Worm (Caenorhabditis elegans): ENCODE data around the gene bre-2.

The bre-2 gene

DNA sequence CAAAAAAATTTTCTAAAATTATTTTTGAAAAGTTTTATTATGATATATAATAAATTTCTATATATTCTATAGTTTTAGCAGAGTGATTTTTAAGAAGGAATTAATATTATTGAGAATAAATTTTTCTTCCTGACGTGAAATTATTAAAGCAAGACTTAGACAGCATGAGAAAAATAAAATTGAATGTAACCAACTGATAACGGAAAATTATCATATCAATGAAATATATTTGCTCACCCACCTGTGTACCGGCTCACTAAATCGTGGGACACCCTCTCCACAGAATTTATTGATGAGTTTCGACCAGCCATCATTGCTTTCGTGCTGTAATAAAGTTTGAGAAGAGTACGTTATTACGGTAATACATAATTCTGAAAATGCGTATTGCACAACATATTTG lies at the start of gene bre-2:
Gene bre-2 (minus strand): TSS at position 326 of the 400 bp plus-strand sequence.
- TF ChIP-seq hmg-11 (tag; optimal IDR thresholded peaks at IDR 0.05), result no peak
- TF ChIP-seq lin-39 (tag; optimal IDR thresholded peaks at IDR 0.05), result no peak
- TF ChIP-seq elt-3 (tag; optimal IDR thresholded peaks at IDR 0.05), result no peak
- TF ChIP-seq nhr-43 (tag; optimal IDR thresholded peaks at IDR 0.05; ENCODE audit: poor library complexity, severe bottlenecking), result no peak
- TF ChIP-seq pha-4 (tag; optimal IDR thresholded peaks at IDR 0.05), result peak; percentile 25
- TF ChIP-seq lsy-12 (tag; optimal IDR thresholded peaks at IDR 0.05), result no peak
- no peak for TF ChIP-seq fkh-10 (GFP tag; optimal IDR thresholded peaks at IDR 0.05)
- TF ChIP-seq ztf-11 (tag; optimal IDR thresholded peaks at IDR 0.05), result no peak
- TF ChIP-seq ceh-9 (tag; optimal IDR thresholded peaks at IDR 0.05), result no peak
- no peak for TF ChIP-seq unc-62 (GFP tag; optimal IDR thresholded peaks at IDR 0.05)
- TF ChIP-seq daf-12 (tag; optimal IDR thresholded peaks at IDR 0.05), result no peak
- TF ChIP-seq mml-1 (tag; optimal IDR thresholded peaks at IDR 0.05), result no peak
- TF ChIP-seq elt-2 (tag; optimal IDR thresholded peaks at IDR 0.05), result peak; percentile 58

DNA sequence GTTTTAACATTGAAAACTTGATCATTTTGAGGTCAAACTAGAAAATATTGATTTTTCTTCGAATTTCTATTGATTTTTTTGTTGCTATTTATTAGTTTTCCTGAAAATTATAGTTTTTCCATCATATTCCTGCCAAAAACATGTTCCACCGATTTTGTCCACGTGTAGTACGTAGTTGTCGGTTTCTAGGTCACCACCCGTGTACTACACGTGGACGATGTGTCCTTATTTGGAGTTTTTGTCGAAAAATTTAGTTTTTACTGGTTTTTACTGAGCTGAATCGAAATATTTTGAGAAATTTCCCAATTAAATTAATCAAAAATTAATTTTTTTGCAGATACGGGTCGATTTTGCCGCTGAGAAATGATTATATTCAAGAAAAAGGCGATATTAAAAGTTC lies 48.3 kb upstream of the bre-2 start:
- peak; percentile 45 for TF ChIP-seq lin-15B (tag; optimal IDR thresholded peaks at IDR 0.05)
- TF ChIP-seq ceh-28 (tag; optimal IDR thresholded peaks at IDR 0.05), result peak; percentile 45
- peak; percentile 32 for TF ChIP-seq nhr-23 (tag; optimal IDR thresholded peaks at IDR 0.05)
- TF ChIP-seq pha-4 (tag; optimal IDR thresholded peaks at IDR 0.05), result peak; percentile 54
- no peak for TF ChIP-seq nhr-67 (tag; optimal IDR thresholded peaks at IDR 0.05)
- no peak for TF ChIP-seq zag-1 (tag; optimal IDR thresholded peaks at IDR 0.05)
- TF ChIP-seq hmg-11 (tag; optimal IDR thresholded peaks at IDR 0.05), result peak; percentile 44
- no peak for TF ChIP-seq nhr-76 (tag; optimal IDR thresholded peaks at IDR 0.05)
- TF ChIP-seq nfya-1 (tag; optimal IDR thresholded peaks at IDR 0.05; ENCODE audit: insufficient read depth), result peak; percentile 67

DNA sequence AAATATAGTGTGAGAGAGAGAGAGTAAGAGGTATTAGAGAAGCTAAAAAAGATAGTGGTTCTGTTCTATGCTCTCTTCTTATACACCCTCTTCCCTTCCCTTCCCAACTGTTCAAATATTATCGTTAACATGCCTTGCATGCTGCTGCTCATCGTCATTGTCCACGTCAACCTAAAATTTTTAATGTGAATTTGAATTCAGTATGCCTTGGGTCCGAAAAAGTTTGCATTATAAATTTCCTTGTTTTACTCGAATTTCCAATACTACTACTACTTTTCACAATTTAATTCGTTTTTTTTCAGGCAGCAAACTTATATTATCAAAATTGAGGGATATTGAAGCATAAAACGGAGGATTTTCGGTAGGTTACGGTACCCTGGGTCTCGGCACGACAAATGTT lies 47.7 kb upstream of the bre-2 start, which contains the start of gene gly-5:
Gene gly-5 (plus strand): TSS at position 301 of the 400 bp plus-strand sequence.
- TF ChIP-seq unc-62 (GFP tag; optimal IDR thresholded peaks at IDR 0.05) (no peak), nhr-43 (tag; optimal IDR thresholded peaks at IDR 0.05; ENCODE audit: poor library complexity, severe bottlenecking) (no peak), elt-1 (tag; optimal IDR thresholded peaks at IDR 0.05) (no peak), fkh-2 (tag; optimal IDR thresholded peaks at IDR 0.05) (no peak), nhr-67 (tag; optimal IDR thresholded peaks at IDR 0.05) (no peak), fkh-10 (GFP tag; optimal IDR thresholded peaks at IDR 0.05) (no peak), snpc-4 (tag; optimal IDR thresholded peaks at IDR 0.05) (no peak), elt-2 (tag; optimal IDR thresholded peaks at IDR 0.05) (peak; percentile 38), eor-1 (tag; optimal IDR thresholded peaks at IDR 0.05) (no peak), nhr-11 (tag; optimal IDR thresholded peaks at IDR 0.05) (no peak), nhr-25 (tag; optimal IDR thresholded peaks at IDR 0.05) (no peak), pqm-1 (tag; optimal IDR thresholded peaks at IDR 0.05) (peak; percentile 43), aly-2 (tag; optimal IDR thresholded peaks at IDR 0.05) (no peak), ztf-4 (tag; optimal IDR thresholded peaks at IDR 0.05) (no peak), nhr-23 (tag; optimal IDR thresholded peaks at IDR 0.05) (no peak), pha-4 (tag; optimal IDR thresholded peaks at IDR 0.05) (peak; percentile 90)

DNA sequence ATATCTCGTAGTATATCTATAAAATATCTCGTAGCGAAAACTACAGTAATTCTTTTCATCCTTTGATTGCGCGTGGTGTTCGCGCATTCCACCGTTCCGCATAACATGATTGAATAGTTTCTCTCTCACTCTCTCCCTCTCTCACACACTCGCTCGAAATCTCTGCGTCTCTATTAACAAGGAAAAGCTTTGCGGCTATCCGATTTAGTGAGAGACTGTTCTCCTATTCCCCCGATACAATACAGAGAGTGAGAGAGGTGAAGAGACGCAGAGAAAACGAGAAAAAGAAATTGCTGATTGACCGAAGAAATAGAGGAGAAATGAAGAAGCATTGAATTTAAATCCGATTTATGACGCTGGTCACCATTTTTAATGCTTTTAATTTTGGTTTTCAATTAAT lies 42.6 kb upstream of the bre-2 start:
- no peak for TF ChIP-seq nhr-12 (tag; optimal IDR thresholded peaks at IDR 0.05)
- TF ChIP-seq elt-2 (tag; optimal IDR thresholded peaks at IDR 0.05), result peak; percentile 1
- peak; percentile 71 for TF ChIP-seq nhr-25 (tag; optimal IDR thresholded peaks at IDR 0.05)
- no peak for TF ChIP-seq ceh-28 (tag; optimal IDR thresholded peaks at IDR 0.05)
- TF ChIP-seq nhr-23 (tag; optimal IDR thresholded peaks at IDR 0.05), result peak; percentile 78
- TF ChIP-seq skn-1 (tag; optimal IDR thresholded peaks at IDR 0.05), result no peak
- no peak for TF ChIP-seq R02D3.7 (tag; optimal IDR thresholded peaks at IDR 0.05)
- peak; percentile 6 for TF ChIP-seq lin-15B (tag; optimal IDR thresholded peaks at IDR 0.05)
- no peak for TF ChIP-seq ceh-16 (tag; optimal IDR thresholded peaks at IDR 0.05)
- peak; percentile 13 for TF ChIP-seq snpc-4 (tag; optimal IDR thresholded peaks at IDR 0.05)
- TF ChIP-seq elt-3 (tag; optimal IDR thresholded peaks at IDR 0.05), result no peak
- peak; percentile 65 for TF ChIP-seq nfya-1 (tag; optimal IDR thresholded peaks at IDR 0.05; ENCODE audit: insufficient read depth)
- TF ChIP-seq lsy-12 (tag; optimal IDR thresholded peaks at IDR 0.05), result no peak
- TF ChIP-seq hmg-11 (tag; optimal IDR thresholded peaks at IDR 0.05), result peak; percentile 30
- peak; percentile 13 for TF ChIP-seq nhr-43 (tag; optimal IDR thresholded peaks at IDR 0.05; ENCODE audit: poor library complexity, severe bottlenecking)
- peak; percentile 83 for TF ChIP-seq pha-4 (tag; optimal IDR thresholded peaks at IDR 0.05)
- no peak for TF ChIP-seq fkh-10 (GFP tag; optimal IDR thresholded peaks at IDR 0.05)
- TF ChIP-seq ztf-11 (tag; optimal IDR thresholded peaks at IDR 0.05), result no peak
- TF ChIP-seq nhr-11 (tag; optimal IDR thresholded peaks at IDR 0.05), result no peak

DNA sequence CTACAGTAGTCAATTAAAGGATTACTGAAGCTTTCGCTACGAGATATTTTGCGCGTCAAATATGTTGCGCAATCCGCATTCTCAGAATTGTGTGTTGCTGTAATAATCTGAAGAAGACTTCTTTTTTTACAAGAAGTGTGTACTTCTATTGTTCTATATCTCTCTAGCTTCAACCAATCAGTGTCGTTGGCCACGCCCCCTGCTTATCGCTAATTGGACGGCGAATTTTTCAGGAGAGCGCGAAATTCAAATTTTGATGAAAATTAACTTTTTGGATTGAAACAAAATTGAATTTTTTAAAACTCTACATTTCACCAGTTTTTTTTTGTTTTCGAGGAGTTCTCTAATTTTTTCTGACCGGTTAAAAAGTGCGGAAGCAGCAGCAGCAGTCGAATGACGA lies 37.5 kb upstream of the bre-2 start:
- peak; percentile 71 for TF ChIP-seq nfya-1 (tag; optimal IDR thresholded peaks at IDR 0.05; ENCODE audit: insufficient read depth)
- TF ChIP-seq jun-1 (tag; optimal IDR thresholded peaks at IDR 0.05), result no peak
